7 worm cellular contexts compared by ENCODE assay signal in genomic region chrIII:13709122-13709521, ce11.
TF ChIP-seq lines count a peak whose summit lies in the region.

No protein-coding gene starts in this region.

TF ChIP-seq in whole organism, L1 larva, 84 proteins besides CTCF, POLR2A, EP300 and RAD21 (continues in another document):
- TF ChIP-seq isw-1 (GFP tag; IDR thresholded peaks at IDR 0.05; lab: Robert Waterston, UW) (no peak), snu-23 (GFP tag; optimal IDR thresholded peaks at IDR 0.05; lab: Kevin White, UChicago) (peak; percentile 32), grh-1 (GFP tag; IDR thresholded peaks at IDR 0.05; lab: Robert Waterston, UW) (no peak), ceh-90 (tag; optimal IDR thresholded peaks at IDR 0.05; lab: Kevin White, UChicago) (no peak), ztf-4 (tag; optimal IDR thresholded peaks at IDR 0.05; lab: Kevin White, UChicago) (no peak), ceh-8 (GFP tag; optimal IDR thresholded peaks at IDR 0.05; lab: Kevin White, UChicago) (no peak), efl-1 (optimal IDR thresholded peaks at IDR 0.05; lab: Kevin White, UChicago) (no peak), efl-1 (GFP tag; optimal IDR thresholded peaks at IDR 0.05 in 1 of 2; lab: Kevin White, UChicago) (peak in 1 of 2 experiments; percentile 21), nhr-20 (tag; optimal IDR thresholded peaks at IDR 0.05; lab: Kevin White, UChicago) (peak; percentile 39), nhr-90 (tag; optimal IDR thresholded peaks at IDR 0.05; lab: Kevin White, UChicago; ENCODE audit: poor library complexity) (peak; percentile 4), ceh-88 (GFP tag; IDR thresholded peaks at IDR 0.05; lab: Robert Waterston, UW) (no peak), ama-1 (optimal IDR thresholded peaks at IDR 0.05; lab: Kevin White, UChicago) (no peak), fkh-10 (GFP tag; optimal IDR thresholded peaks at IDR 0.05; lab: Kevin White, UChicago) (no peak)

TF ChIP-seq in whole organism, L2 larva, 48 proteins besides CTCF, POLR2A, EP300 and RAD21 (continues in another document):
- no peak for TF ChIP-seq mbf-1 (tag; optimal IDR thresholded peaks at IDR 0.05; lab: Kevin White, UChicago)
- no peak for TF ChIP-seq C34F6.9 (tag; optimal IDR thresholded peaks at IDR 0.05; lab: Kevin White, UChicago)
- TF ChIP-seq alr-1 (tag; optimal IDR thresholded peaks at IDR 0.05; lab: Kevin White, UChicago), result no peak
- no peak for TF ChIP-seq mab-5 (tag; optimal IDR thresholded peaks at IDR 0.05; lab: Kevin White, UChicago)
- TF ChIP-seq ceh-16 (tag; optimal IDR thresholded peaks at IDR 0.05; lab: Kevin White, UChicago), result no peak
- TF ChIP-seq unc-55 (GFP tag; optimal IDR thresholded peaks at IDR 0.05; lab: Kevin White, UChicago), result no peak
- TF ChIP-seq ztf-11 (tag; optimal IDR thresholded peaks at IDR 0.05; lab: Kevin White, UChicago), result no peak
- TF ChIP-seq nhr-23 (tag; optimal IDR thresholded peaks at IDR 0.05; lab: Kevin White, UChicago), result no peak
- TF ChIP-seq lin-13 (GFP tag; optimal IDR thresholded peaks at IDR 0.05; lab: Kevin White, UChicago), result no peak
- TF ChIP-seq nhr-237 (tag; optimal IDR thresholded peaks at IDR 0.05; lab: Kevin White, UChicago), result no peak
- TF ChIP-seq unc-62 (GFP tag; optimal IDR thresholded peaks at IDR 0.05; lab: Kevin White, UChicago), result no peak
- TF ChIP-seq nhr-77 (tag; optimal IDR thresholded peaks at IDR 0.05; lab: Kevin White, UChicago), result no peak
- no peak for TF ChIP-seq ztf-1 (GFP tag; conservative IDR thresholded peaks at IDR 0.05; lab: Robert Waterston, UW)
- peak; percentile 85 for TF ChIP-seq blmp-1 (tag; optimal IDR thresholded peaks at IDR 0.05; lab: Kevin White, UChicago; ENCODE audit: insufficient read depth)

TF ChIP-seq in whole organism, L3 larva, 47 proteins besides CTCF, POLR2A, EP300 and RAD21:
- no peak for TF ChIP-seq eor-1 (tag; optimal IDR thresholded peaks at IDR 0.05; lab: Kevin White, UChicago)
- TF ChIP-seq ama-1 (optimal IDR thresholded peaks at IDR 0.05; lab: Kevin White, UChicago), result peak; percentile 68
- no peak for TF ChIP-seq egl-5 (tag; optimal IDR thresholded peaks at IDR 0.05; lab: Kevin White, UChicago)
- peak; percentile 60 for TF ChIP-seq nhr-25 (tag; optimal IDR thresholded peaks at IDR 0.05; lab: Kevin White, UChicago)
- peak; percentile 65 for TF ChIP-seq nhr-23 (tag; optimal IDR thresholded peaks at IDR 0.05; lab: Kevin White, UChicago)
- peak; percentile 26 for TF ChIP-seq nhr-43 (tag; optimal IDR thresholded peaks at IDR 0.05; lab: Kevin White, UChicago; ENCODE audit: poor library complexity, severe bottlenecking)
- peak; percentile 20 for TF ChIP-seq nfya-1 (tag; optimal IDR thresholded peaks at IDR 0.05; lab: Kevin White, UChicago; ENCODE audit: insufficient read depth)

TF ChIP-seq in whole organism, L4 larva, 104 proteins besides CTCF, POLR2A, EP300 and RAD21 (continues in another document):
- no peak for TF ChIP-seq unc-130 (GFP tag; optimal IDR thresholded peaks at IDR 0.05; lab: Kevin White, UChicago)
- no peak for TF ChIP-seq rbr-2 (tag; optimal IDR thresholded peaks at IDR 0.05; lab: Kevin White, UChicago)
- no peak for TF ChIP-seq T20F7.1 (GFP tag; optimal IDR thresholded peaks at IDR 0.05; lab: Kevin White, UChicago)
- TF ChIP-seq nhr-28 (tag; optimal IDR thresholded peaks at IDR 0.05; lab: Kevin White, UChicago), result peak; percentile 38
- TF ChIP-seq madf-9 (GFP tag; conservative IDR thresholded peaks at IDR 0.05; lab: Robert Waterston, UW), result no peak
- no peak for TF ChIP-seq cey-2 (tag; optimal IDR thresholded peaks at IDR 0.05; lab: Kevin White, UChicago; ENCODE audit: borderline replicate concordance, insufficient read depth)
- TF ChIP-seq snpc-4 (tag; optimal IDR thresholded peaks at IDR 0.05; lab: Kevin White, UChicago), result no peak
- no peak for TF ChIP-seq mdt-29 (GFP tag; IDR thresholded peaks at IDR 0.05; lab: Robert Waterston, UW)
- TF ChIP-seq D1046.2 (GFP tag; IDR thresholded peaks at IDR 0.05; lab: Robert Waterston, UW), result no peak
- TF ChIP-seq egl-27 (tag; optimal IDR thresholded peaks at IDR 0.05; lab: Kevin White, UChicago), result no peak
- TF ChIP-seq F49E8.2 (tag; optimal IDR thresholded peaks at IDR 0.05; lab: Kevin White, UChicago; ENCODE audit: borderline replicate concordance), result no peak
- TF ChIP-seq zfp-3 (GFP tag; conservative IDR thresholded peaks at IDR 0.05; lab: Robert Waterston, UW), result no peak
- TF ChIP-seq hlh-30 (tag; optimal IDR thresholded peaks at IDR 0.05; lab: Kevin White, UChicago; ENCODE audit: insufficient read depth), result peak; percentile 50
- TF ChIP-seq nhr-41 (GFP tag; IDR thresholded peaks at IDR 0.05; lab: Robert Waterston, UW), result no peak
- TF ChIP-seq egl-43 (GFP tag; IDR thresholded peaks at IDR 0.05; lab: Robert Waterston, UW), result peak; percentile 30; the same call in 1 of the 2 replicates

TF ChIP-seq in whole organism, late embryonic, 69 proteins besides CTCF, POLR2A, EP300 and RAD21:
- TF ChIP-seq ref-2 (tag; optimal IDR thresholded peaks at IDR 0.05; lab: Kevin White, UChicago), result peak; percentile 29
- peak; percentile 40 for TF ChIP-seq hlh-30 (tag; optimal IDR thresholded peaks at IDR 0.05; lab: Kevin White, UChicago; ENCODE audit: insufficient read depth)
- TF ChIP-seq madf-2 (tag; optimal IDR thresholded peaks at IDR 0.05; lab: Kevin White, UChicago), result no peak
- peak; percentile 5 for TF ChIP-seq sdc-2 (tag; optimal IDR thresholded peaks at IDR 0.05; lab: Kevin White, UChicago)

TF ChIP-seq in whole organism, mixed stage, embryonic, 35 proteins besides CTCF, POLR2A, EP300 and RAD21:
- TF ChIP-seq mls-2 (tag; optimal IDR thresholded peaks at IDR 0.05; lab: Kevin White, UChicago), result no peak
- peak; percentile 48 for TF ChIP-seq blmp-1 (tag; optimal IDR thresholded peaks at IDR 0.05; lab: Kevin White, UChicago)
- peak; percentile 43 for TF ChIP-seq hlh-1 (tag; optimal IDR thresholded peaks at IDR 0.05; lab: Kevin White, UChicago)
- no peak for TF ChIP-seq ceh-83 (GFP tag; optimal IDR thresholded peaks at IDR 0.05; lab: Kevin White, UChicago)
- TF ChIP-seq ztf-11 (tag; optimal IDR thresholded peaks at IDR 0.05; lab: Kevin White, UChicago), result no peak
TF ChIP-seq in whole organism, mixed stage, embryonic: peak in this region for 2.

TF ChIP-seq in whole organism, young adult, 124 proteins besides CTCF, POLR2A, EP300 and RAD21:
- TF ChIP-seq ztf-26 (tag; optimal IDR thresholded peaks at IDR 0.05; lab: Kevin White, UChicago) (peak; percentile 8), akir-1 (GFP tag; optimal IDR thresholded peaks at IDR 0.05; lab: Kevin White, UChicago) (no peak)
